Worm (Caenorhabditis elegans) whole organism, L2 larva: ENCODE measurements around the gene C44H4.8.

Experiments used
- unc-39 ChIP-seq: fragments of 150-350 bp; optimal IDR thresholded peaks from 2 replicates; lab custom pipeline; 2014; ENCODE audit warnings: missing biosample characterization, missing genetic modification characterization
- unc-62 ChIP-seq: fragments of 150-350 bp; optimal IDR thresholded peaks from 2 replicates; lab custom pipeline; 2014; ENCODE audit warnings: missing biosample characterization, missing genetic modification reagents, missing genetic modification characterization

DNA sequence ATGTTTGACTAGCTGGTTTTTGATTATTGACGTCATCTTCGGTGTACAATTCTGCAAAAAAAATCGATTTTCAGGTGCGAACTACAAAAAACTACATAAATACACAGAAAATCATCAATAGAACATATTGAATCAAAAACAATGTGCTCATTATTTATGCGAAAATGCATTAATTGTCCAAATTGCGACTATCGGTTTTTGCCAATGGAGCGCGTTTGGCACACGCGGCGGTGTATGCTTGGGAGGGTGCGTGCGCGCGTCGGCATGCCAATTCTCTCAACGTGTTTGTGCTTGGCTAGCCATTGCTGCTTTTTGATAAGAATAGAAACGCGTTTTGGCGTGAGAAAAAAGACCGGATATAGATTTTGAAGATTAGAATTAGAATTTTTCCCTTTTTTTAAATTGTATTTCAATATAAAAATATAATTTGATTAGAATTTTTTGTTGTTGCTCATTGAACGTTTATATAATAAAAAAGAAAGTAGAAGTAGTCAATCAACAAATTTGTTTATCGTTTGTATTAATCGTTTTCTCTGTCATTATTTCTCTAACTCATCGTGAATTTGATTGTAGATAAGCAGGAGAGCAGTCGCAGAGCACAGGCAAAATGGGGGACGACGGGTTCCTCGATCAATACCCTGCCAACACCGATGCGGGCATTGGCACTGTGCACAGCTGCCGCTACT, 5.7 kb upstream of the C44H4.8 start, which contains the start of the genes C44H4.4 and tap-1:
- no peak for TF ChIP-seq unc-39
- no peak for TF ChIP-seq unc-62
